Fruit fly (Drosophila melanogaster): ENCODE data around the gene CG13138.

CG13138 gene

dm6 chr2L:10259960-10260749 is 41.7 kb downstream of the CG13138 start:
- TF ChIP-seq EcR (GFP tag; optimal IDR thresholded peaks at IDR 0.05) (no peak), pan (optimal IDR thresholded peaks at IDR 0.05) (no peak), CG8478 (optimal IDR thresholded peaks at IDR 0.05) (no peak), psq (optimal IDR thresholded peaks at IDR 0.05) (no peak), Dll (optimal IDR thresholded peaks at IDR 0.05) (no peak), usp (GFP tag; optimal IDR thresholded peaks at IDR 0.05) (no peak)

dm6 chr2L:10255725-10256158 is 46.1 kb downstream of the CG13138 start, which contains the start of gene CG5676:
Gene CG5676 (minus strand): TSS chr2L:10255891.
- no peak for TF ChIP-seq psq (optimal IDR thresholded peaks at IDR 0.05)
- no peak for TF ChIP-seq Dll (optimal IDR thresholded peaks at IDR 0.05)
- TF ChIP-seq CG8478 (optimal IDR thresholded peaks at IDR 0.05): no peak
- no peak for TF ChIP-seq pan (optimal IDR thresholded peaks at IDR 0.05)
- TF ChIP-seq EcR (GFP tag; optimal IDR thresholded peaks at IDR 0.05): no peak
- no peak for TF ChIP-seq usp (GFP tag; optimal IDR thresholded peaks at IDR 0.05)

dm6 chr2L:10251592-10251991 is 50.2 kb downstream of the CG13138 start, which contains the start of gene Ror:
Gene Ror (plus strand): TSS chr2L:10251843.
- TF ChIP-seq EcR (GFP tag; optimal IDR thresholded peaks at IDR 0.05) (no peak), Dll (optimal IDR thresholded peaks at IDR 0.05) (no peak), usp (GFP tag; optimal IDR thresholded peaks at IDR 0.05) (no peak), CG8478 (optimal IDR thresholded peaks at IDR 0.05) (no peak), psq (optimal IDR thresholded peaks at IDR 0.05) (no peak), pan (optimal IDR thresholded peaks at IDR 0.05) (no peak)

dm6 chr2L:10250441-10250847 is 51.4 kb downstream of the CG13138 start, which contains the start of the genes bsk and CG31717:
Gene bsk (minus strand): TSS chr2L:10250501.
Gene CG31717 (plus strand): TSS chr2L:10250737.
- TF ChIP-seq Dll (optimal IDR thresholded peaks at IDR 0.05) (no peak), pan (optimal IDR thresholded peaks at IDR 0.05) (no peak), EcR (GFP tag; optimal IDR thresholded peaks at IDR 0.05) (no peak), usp (GFP tag; optimal IDR thresholded peaks at IDR 0.05) (no peak), CG8478 (optimal IDR thresholded peaks at IDR 0.05) (no peak), psq (optimal IDR thresholded peaks at IDR 0.05) (no peak)
